Worm (Caenorhabditis elegans) whole organism, L4/young adult: Measurements from ENCODE around the gene C05B5.4.

Experiments used
- W03F9.2 ChIP-seq: fragments of 150-350 bp; optimal IDR thresholded peaks from 2 replicates; lab custom pipeline; 2014; ENCODE audit warnings: missing biosample characterization, missing genetic modification characterization
- him-1 ChIP-seq: sonication (generic microtip); optimal IDR thresholded peaks from 2 replicates; lab custom pipeline; 2016; ENCODE audit warnings: missing genotype, missing genetic modification reagents, missing genetic modification characterization, missing compliant biosample characterization

DNA sequence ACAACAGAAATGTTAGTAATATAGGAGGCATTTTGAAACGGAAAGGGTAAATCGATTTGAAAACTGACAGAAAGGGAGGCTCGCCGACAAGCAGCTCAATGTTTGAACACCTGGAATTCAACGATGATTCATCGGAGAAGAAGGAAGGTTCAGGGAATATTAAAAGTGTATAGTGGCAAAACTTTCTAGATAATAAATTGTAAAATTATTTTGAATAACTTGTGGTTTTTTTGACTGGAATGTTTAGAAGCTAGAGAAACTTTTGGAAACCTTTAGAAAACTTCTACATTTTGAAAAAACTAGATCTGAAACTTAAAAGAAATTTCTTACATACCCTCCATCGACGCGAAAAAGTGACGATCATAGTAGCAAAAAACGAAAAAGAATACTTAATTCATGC is 4.2 kb downstream of the C05B5.4 start, which contains the start of gene pqn-8:
- TF ChIP-seq him-1 (tag; lab: Kevin White, UChicago) (no peak), W03F9.2 (tag; lab: Kevin White, UChicago) (no peak)
